Worm (Caenorhabditis elegans): ENCODE results near the gene kmo-1.

Gene kmo-1

DNA sequence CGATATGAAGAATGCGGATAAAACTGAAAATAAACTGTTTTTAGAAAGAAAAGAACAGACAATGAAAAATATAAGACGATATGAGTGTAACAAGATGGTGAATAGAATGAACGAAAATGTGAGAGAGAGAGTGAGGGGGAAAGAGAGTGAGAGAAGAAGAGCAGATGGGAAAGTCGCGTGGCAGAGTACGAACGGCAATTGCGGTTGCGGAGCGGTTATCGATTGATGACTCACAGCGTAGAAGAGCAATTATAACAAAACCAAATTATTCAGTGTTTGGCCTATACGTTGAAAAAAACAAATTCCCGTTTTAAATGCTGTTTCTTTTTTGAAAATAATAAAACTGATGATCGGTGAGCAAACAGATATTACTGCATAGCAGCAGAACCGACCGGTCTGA is 5.0 kb downstream of the kmo-1 start, which contains the start of gene pqn-53 (continued):
- TF ChIP-seq madf-5 (GFP tag; IDR thresholded peaks at IDR 0.05) (no peak), ceh-28 (tag; optimal IDR thresholded peaks at IDR 0.05) (peak; percentile 27), lsy-2 (tag; optimal IDR thresholded peaks at IDR 0.05) (peak in 1 of 2 experiments; percentile 13), mes-2 (tag; optimal IDR thresholded peaks at IDR 0.05; ENCODE audit: poor library complexity, severe bottlenecking) (peak; percentile 22), unc-39 (tag; optimal IDR thresholded peaks at IDR 0.05) (no peak), mep-1 (tag; optimal IDR thresholded peaks at IDR 0.05) (no peak)

DNA sequence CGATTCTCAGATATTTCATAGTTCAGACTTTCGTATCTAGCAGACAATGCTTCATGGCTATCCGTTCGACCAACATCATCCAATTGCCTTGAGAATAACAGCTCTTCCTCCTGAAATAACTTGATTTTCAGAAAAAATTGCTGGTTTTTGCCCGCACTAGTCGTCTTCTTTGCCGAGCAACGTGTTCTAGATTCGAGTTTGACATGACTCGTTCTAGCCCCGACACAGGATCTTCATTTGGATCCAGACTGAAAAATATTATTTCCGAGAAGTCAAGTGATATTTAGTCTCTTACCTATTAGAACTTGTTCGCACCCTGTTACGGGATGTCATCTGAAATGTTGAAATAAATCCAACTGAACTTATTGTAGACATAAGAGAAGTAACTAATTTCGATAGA is 7.3 kb downstream of the kmo-1 start, which contains the start of gene clh-6:
TSS of gene clh-6 (minus strand) at position 333 of the 400 bp plus-strand sequence.
- TF ChIP-seq nhr-6 (tag; optimal IDR thresholded peaks at IDR 0.05): peak; percentile 15
- TF ChIP-seq dve-1 (tag; optimal IDR thresholded peaks at IDR 0.05; ENCODE audit: insufficient read depth): peak; percentile 24
- 0 out of 2 replicates have a peak, but pooled peaks have one; percentile 34 for TF ChIP-seq egl-43 (GFP tag; IDR thresholded peaks at IDR 0.05)
- TF ChIP-seq ama-1 (optimal IDR thresholded peaks at IDR 0.05): peak; percentile 71
- peak; percentile 23; the same call in 1 of the 2 replicates for TF ChIP-seq Y48G9A.11 (GFP tag; IDR thresholded peaks at IDR 0.05)
- TF ChIP-seq dmd-9 (GFP tag; IDR thresholded peaks at IDR 0.05): no peak
- TF ChIP-seq dmd-8 (GFP tag; IDR thresholded peaks at IDR 0.05): no peak
- TF ChIP-seq aha-1 (tag): peak; percentile 87
- no peak for TF ChIP-seq daf-16 (GFP tag; optimal IDR thresholded peaks at IDR 0.05)
- peak; percentile 27 for TF ChIP-seq daf-16 (tag; optimal IDR thresholded peaks at IDR 0.05)
- no peak for TF ChIP-seq fos-1 (tag; optimal IDR thresholded peaks at IDR 0.05)
- 0 out of 2 replicates have a peak, but pooled peaks have one; percentile 43 for TF ChIP-seq zfp-3 (GFP tag; conservative IDR thresholded peaks at IDR 0.05)
- no peak for TF ChIP-seq unc-39 (tag; optimal IDR thresholded peaks at IDR 0.05)
- peak; percentile 44 for TF ChIP-seq lin-38 (GFP tag; IDR thresholded peaks at IDR 0.05)
- TF ChIP-seq mes-2 (tag; optimal IDR thresholded peaks at IDR 0.05; ENCODE audit: poor library complexity, severe bottlenecking): peak; percentile 2
- TF ChIP-seq D1046.2 (GFP tag; IDR thresholded peaks at IDR 0.05): 0 out of 2 replicates have a peak, but pooled peaks have one; percentile 66
- TF ChIP-seq T26A8.4 (GFP tag; IDR thresholded peaks at IDR 0.05): 0 out of 2 replicates have a peak, but pooled peaks have one; percentile 36
- no peak for TF ChIP-seq ceh-28 (tag; optimal IDR thresholded peaks at IDR 0.05)
- TF ChIP-seq lin-13 (GFP tag; optimal IDR thresholded peaks at IDR 0.05): peak; percentile 25
- TF ChIP-seq lsy-2 (tag; optimal IDR thresholded peaks at IDR 0.05): peak in 1 of 2 experiments; percentile 50

DNA sequence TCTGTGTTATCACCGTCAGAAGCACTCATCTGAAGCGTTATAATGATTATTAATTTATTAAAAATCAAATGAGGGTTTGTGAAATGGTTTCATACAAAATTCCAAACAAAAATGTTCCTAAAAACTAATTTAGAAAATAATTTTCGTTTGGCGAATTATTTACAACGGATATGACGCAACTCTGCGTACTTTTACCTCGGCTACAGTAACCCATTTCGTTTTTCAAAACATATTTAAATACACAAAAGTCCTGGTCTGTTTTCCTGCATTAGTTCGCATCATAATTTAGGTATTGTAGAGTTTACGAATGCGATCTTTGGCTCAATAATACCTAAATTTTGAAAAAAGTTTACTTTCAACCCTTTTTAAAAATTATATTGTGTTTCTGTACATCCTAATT is 10.6 kb downstream of the kmo-1 start, which contains the start of gene R07B7.2:
TSS of gene R07B7.2 (minus strand) at position 35 of the 400 bp plus-strand sequence.
- TF ChIP-seq lin-29 (GFP tag; IDR thresholded peaks at IDR 0.05): no peak
- TF ChIP-seq dve-1 (tag; optimal IDR thresholded peaks at IDR 0.05; ENCODE audit: insufficient read depth): no peak
- TF ChIP-seq gei-8 (GFP tag; optimal IDR thresholded peaks at IDR 0.05): no peak
- no peak for TF ChIP-seq arid-1 (GFP tag; conservative IDR thresholded peaks at IDR 0.05)
- TF ChIP-seq nhr-111 (GFP tag; optimal IDR thresholded peaks at IDR 0.05): no peak
- no peak for TF ChIP-seq pqm-1 (tag; optimal IDR thresholded peaks at IDR 0.05)
- TF ChIP-seq nhr-77 (tag; optimal IDR thresholded peaks at IDR 0.05): no peak
- TF ChIP-seq spr-3 (GFP tag; optimal IDR thresholded peaks at IDR 0.05): no peak
- TF ChIP-seq ztf-7 (tag; optimal IDR thresholded peaks at IDR 0.05): no peak
- TF ChIP-seq nhr-10 (tag; optimal IDR thresholded peaks at IDR 0.05): no peak
- no peak for TF ChIP-seq set-16 (GFP tag; IDR thresholded peaks at IDR 0.05)
- no peak for TF ChIP-seq mdl-1 (tag; optimal IDR thresholded peaks at IDR 0.05)
- no peak for TF ChIP-seq daf-19 (GFP tag; conservative IDR thresholded peaks at IDR 0.05)
- no peak for TF ChIP-seq nhr-6 (tag; optimal IDR thresholded peaks at IDR 0.05)
- TF ChIP-seq daf-16 (GFP tag; optimal IDR thresholded peaks at IDR 0.05): no peak
- no peak for TF ChIP-seq daf-16 (tag; optimal IDR thresholded peaks at IDR 0.05)

DNA sequence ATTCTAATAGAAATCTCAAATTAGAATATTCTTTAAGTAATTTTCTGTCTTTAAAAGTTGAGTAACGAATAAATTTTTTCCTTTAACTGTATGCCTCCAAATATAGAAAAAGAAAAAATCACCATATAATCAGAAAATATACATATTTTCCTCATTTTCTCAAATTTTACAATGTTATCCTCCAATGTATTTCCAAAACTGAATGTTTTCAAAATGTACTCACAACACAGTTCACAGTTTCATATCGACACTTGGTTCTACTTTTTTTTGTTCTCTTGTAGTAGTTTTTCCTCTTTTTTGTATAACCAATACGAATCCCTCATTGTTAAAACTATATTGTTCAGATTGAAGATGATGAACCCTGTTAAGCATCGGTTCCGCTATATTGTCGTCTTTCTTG is 16.7 kb downstream of the kmo-1 start, which contains the start of gene F10C2.7:
TSS of gene F10C2.7 (plus strand) at position 301 of the 400 bp plus-strand sequence.
- TF ChIP-seq gei-8 (GFP tag; optimal IDR thresholded peaks at IDR 0.05) (no peak), attf-4 (tag; optimal IDR thresholded peaks at IDR 0.05) (no peak), lin-39 (tag; optimal IDR thresholded peaks at IDR 0.05) (no peak), ceh-20 (GFP tag; IDR thresholded peaks at IDR 0.05) (no peak), ztf-11 (tag; optimal IDR thresholded peaks at IDR 0.05) (no peak), Y105C5A.15 (GFP tag; IDR thresholded peaks at IDR 0.05) (no peak), php-3 (GFP tag; IDR thresholded peaks at IDR 0.05) (no peak), lir-3 (tag; optimal IDR thresholded peaks at IDR 0.05) (no peak), dmd-9 (GFP tag; IDR thresholded peaks at IDR 0.05) (no peak), snpc-1.2 (GFP tag; IDR thresholded peaks at IDR 0.05) (no peak), ztf-7 (tag; optimal IDR thresholded peaks at IDR 0.05) (no peak), sdz-12 (GFP tag; optimal IDR thresholded peaks at IDR 0.05) (no peak)
